Worm (Caenorhabditis elegans) whole organism, young adult: ENCODE measurements around the gene dnj-5.

Experiments used
- B0035.1 ChIP-seq: sonication (generic microtip); optimal IDR thresholded peaks from 2 replicates; lab custom pipeline; 2016; ENCODE audit warnings: missing genetic modification characterization, mild to moderate bottlenecking, missing compliant biosample characterization, missing genotype, missing genetic modification reagents
- F10E7.11 ChIP-seq: sonication (generic microtip); optimal IDR thresholded peaks from 2 replicates; lab custom pipeline; 2017; ENCODE audit warnings: mild to moderate bottlenecking, missing genetic modification characterization, moderate library complexity, missing compliant biosample characterization
- F23B12.7 ChIP-seq: sonication (generic microtip); optimal IDR thresholded peaks from 2 replicates; lab custom pipeline; 2017; ENCODE audit warnings: missing genetic modification characterization, mild to moderate bottlenecking, missing compliant biosample characterization, antibody characterized with exemption, moderate library complexity; ENCODE audit not compliant: insufficient read depth
- F33H1.4 ChIP-seq: fragments of 200-800 bp; sonication (Bioruptor generic); IDR thresholded peaks from 2 replicates; pipeline ENCODE4 v1.3.6; 2022; ENCODE audit warnings: missing genetic modification reagents, missing genetic modification characterization, missing compliant biosample characterization
- F49E8.2 ChIP-seq: sonication (generic microtip); optimal IDR thresholded peaks from 3 replicates; lab custom pipeline; 2017; ENCODE audit warnings: missing genetic modification characterization, mild to moderate bottlenecking, missing compliant biosample characterization, antibody characterized with exemption, moderate library complexity; ENCODE audit not compliant: insufficient read depth
- F55B11.4 ChIP-seq: sonication (generic microtip); optimal IDR thresholded peaks from 2 replicates; lab custom pipeline; 2016; ENCODE audit warnings: missing compliant biosample characterization, missing genetic modification characterization, borderline replicate concordance; ENCODE audit not compliant: insufficient read depth
- Y53F4B.3 ChIP-seq: fragments of 200-800 bp; sonication (Bioruptor generic); IDR thresholded peaks from 2 replicates; pipeline ENCODE4 v1.3.6; 2022; ENCODE audit warnings: missing genetic modification reagents, missing genetic modification characterization, missing compliant biosample characterization
- Y56A3A.18 ChIP-seq: fragments of 200-800 bp; sonication (Bioruptor generic); IDR thresholded peaks from 2 replicates; pipeline ENCODE4 v1.3.6; 2022; ENCODE audit warnings: missing genetic modification reagents, missing genetic modification characterization, missing compliant biosample characterization
- ZK185.1 ChIP-seq: sonication (generic microtip); optimal IDR thresholded peaks from 2 replicates; lab custom pipeline; 2016; ENCODE audit warnings: mild to moderate bottlenecking, missing genetic modification characterization, missing compliant biosample characterization; ENCODE audit not compliant: poor library complexity, severe bottlenecking
- attf-5 ChIP-seq: fragments of 200-800 bp; sonication (Bioruptor generic); optimal IDR thresholded peaks from 2 replicates; lab custom pipeline; 2018; ENCODE audit warnings: mild to moderate bottlenecking, missing genetic modification characterization, missing compliant biosample characterization
- attf-6 ChIP-seq: fragments of 200-800 bp; sonication (Bioruptor generic); IDR thresholded peaks from 2 replicates; pipeline ENCODE4 v1.3.6; 2022; ENCODE audit warnings: missing genetic modification reagents, missing genetic modification characterization, missing compliant biosample characterization
- ccch-3 ChIP-seq: fragments of 200-800 bp; sonication (Bioruptor generic); optimal IDR thresholded peaks from 2 replicates; lab custom pipeline; 2018; ENCODE audit warnings: mild to moderate bottlenecking, missing genetic modification characterization, missing compliant biosample characterization
- cebp-2 ChIP-seq: fragments of 200-800 bp; sonication (Bioruptor generic); IDR thresholded peaks from 2 replicates; pipeline ENCODE4 v1.3.6; 2022; ENCODE audit warnings: missing genetic modification characterization, missing compliant biosample characterization
- ceh-27 ChIP-seq: fragments of 200-800 bp; sonication (Bioruptor generic); optimal IDR thresholded peaks from 2 replicates; lab custom pipeline; 2018; ENCODE audit warnings: mild to moderate bottlenecking, missing genetic modification characterization, moderate library complexity, missing compliant biosample characterization
- ceh-40 ChIP-seq: fragments of 200-800 bp; sonication (Bioruptor generic); IDR thresholded peaks from 2 replicates; pipeline ENCODE4 v1.3.6; 2022; ENCODE audit warnings: missing genetic modification characterization, missing compliant biosample characterization
- chd-7 ChIP-seq: sonication (generic microtip); optimal IDR thresholded peaks from 2 replicates; lab custom pipeline; 2016; ENCODE audit warnings: mild to moderate bottlenecking, missing genetic modification characterization, moderate library complexity, missing compliant biosample characterization
- dpff-1 ChIP-seq: sonication (generic microtip); optimal IDR thresholded peaks from 2 replicates; lab custom pipeline; 2017; ENCODE audit warnings: mild to moderate bottlenecking, missing genetic modification characterization, missing compliant biosample characterization
- egl-44 ChIP-seq: fragments of 200-800 bp; sonication (Bioruptor generic); IDR thresholded peaks from 2 replicates; pipeline ENCODE4 v1.3.6; 2022; ENCODE audit warnings: missing genetic modification reagents, missing genetic modification characterization, missing compliant biosample characterization
- fkh-3 ChIP-seq: sonication (generic microtip); optimal IDR thresholded peaks from 2 replicates; lab custom pipeline; 2016; ENCODE audit warnings: mild to moderate bottlenecking, missing genetic modification characterization, missing compliant biosample characterization
- hmg-1.2 ChIP-seq: fragments of 200-800 bp; sonication (Bioruptor generic); IDR thresholded peaks from 2 replicates; pipeline ENCODE4 v1.3.6; 2022; ENCODE audit warnings: missing genetic modification reagents, missing genetic modification characterization, missing compliant biosample characterization
- lag-1 ChIP-seq: fragments of 200-800 bp; sonication (Bioruptor generic); IDR thresholded peaks from 2 replicates; pipeline ENCODE4 v1.3.6; 2022; ENCODE audit warnings: missing genetic modification reagents, missing genetic modification characterization, missing compliant biosample characterization
- let-607 ChIP-seq, 2 experiments: fragments of 200-800 bp in 1 of 2; sonication (Bioruptor generic) in 1 of 2; sonication (generic microtip) in 1 of 2; optimal IDR thresholded peaks; 2 replicates each; lab custom pipeline; 2016 to 2018; ENCODE audit warnings: mild to moderate bottlenecking in 2 of 2, missing compliant biosample characterization in 2 of 2, missing genetic modification characterization in 2 of 2, moderate library complexity in 2 of 2, missing genotype in 1 of 2
- lin-35 ChIP-seq, 3 experiments: fragments of 150-350 bp in 2 of 3; sonication (generic microtip) in 1 of 3; optimal IDR thresholded peaks; 2 replicates each; lab custom pipeline; 2014 to 2018; ENCODE audit warnings: missing biosample characterization in 3 of 3, missing genetic modification characterization in 3 of 3, missing genetic modification reagents in 3 of 3
- lir-1 ChIP-seq: fragments of 200-800 bp; sonication (Bioruptor generic); conservative IDR thresholded peaks from 2 replicates; pipeline ENCODE4 v1.3.6; 2022; ENCODE audit warnings: missing genetic modification reagents, missing genetic modification characterization, missing compliant biosample characterization
- lsl-1 ChIP-seq: fragments of 200-800 bp; sonication (Bioruptor generic); optimal IDR thresholded peaks from 2 replicates; lab custom pipeline; 2018; ENCODE audit warnings: mild to moderate bottlenecking, missing genetic modification characterization, moderate library complexity, missing compliant biosample characterization
- mxl-1 ChIP-seq: sonication (generic microtip); optimal IDR thresholded peaks from 2 replicates; lab custom pipeline; 2016; ENCODE audit warnings: missing genetic modification characterization, missing compliant biosample characterization
- nhr-120 ChIP-seq: fragments of 200-800 bp; sonication (Bioruptor generic); IDR thresholded peaks from 2 replicates; pipeline ENCODE4 v1.3.6; 2022; ENCODE audit warnings: missing genetic modification characterization, missing compliant biosample characterization
- nhr-27 ChIP-seq: fragments of 200-800 bp; sonication (Bioruptor generic); optimal IDR thresholded peaks from 2 replicates; lab custom pipeline; 2018; ENCODE audit warnings: mild to moderate bottlenecking, missing genetic modification characterization, moderate library complexity, missing compliant biosample characterization
- nhr-80 ChIP-seq: sonication (generic microtip); optimal IDR thresholded peaks from 2 replicates; lab custom pipeline; 2016; ENCODE audit warnings: missing genetic modification characterization, missing compliant biosample characterization
- nhr-90 ChIP-seq: sonication (generic microtip); optimal IDR thresholded peaks from 2 replicates; lab custom pipeline; 2016; ENCODE audit warnings: missing genotype, mild to moderate bottlenecking, missing genetic modification characterization, missing compliant biosample characterization
- rpc-1 ChIP-seq, 2 experiments: fragments of 150-350 bp in 1 of 2; sonication (generic microtip) in 1 of 2; optimal IDR thresholded peaks; 2 replicates each; lab custom pipeline; 2014 to 2018; ENCODE audit warnings: missing biosample characterization in 1 of 2, missing genetic modification characterization in 1 of 2, missing genetic modification reagents in 1 of 2, missing genotype in 1 of 2
- sdz-38 ChIP-seq: sonication (generic microtip); optimal IDR thresholded peaks from 2 replicates; lab custom pipeline; 2016; ENCODE audit warnings: missing genotype, missing genetic modification characterization, missing compliant biosample characterization
- sea-2 ChIP-seq: fragments of 200-800 bp; sonication (Bioruptor generic); IDR thresholded peaks from 2 replicates; pipeline ENCODE4 v1.3.6; 2022; ENCODE audit warnings: missing genetic modification characterization, missing compliant biosample characterization
- snpc-1.1 ChIP-seq: sonication (generic microtip); optimal IDR thresholded peaks from 2 replicates; lab custom pipeline; 2017; ENCODE audit warnings: missing genetic modification characterization, mild to moderate bottlenecking, missing compliant biosample characterization, antibody characterized with exemption, moderate library complexity, missing genotype, missing genetic modification reagents; ENCODE audit not compliant: insufficient read depth
- snpc-1.3 ChIP-seq: sonication (generic microtip); optimal IDR thresholded peaks from 2 replicates; lab custom pipeline; 2017; ENCODE audit warnings: missing genetic modification characterization, mild to moderate bottlenecking, missing compliant biosample characterization, antibody characterized with exemption, moderate library complexity, missing genotype, missing genetic modification reagents; ENCODE audit not compliant: insufficient read depth
- snpc-4 ChIP-seq, 5 experiments: fragments of 150-350 bp in 1 of 5; sonication (generic microtip) in 4 of 5; optimal IDR thresholded peaks; 2 replicates each; lab custom pipeline; 2014 to 2018; ENCODE audit warnings: missing genetic modification characterization in 5 of 5, missing biosample characterization in 3 of 5, antibody characterized with exemption in 2 of 5, mild to moderate bottlenecking in 2 of 5, missing compliant biosample characterization in 2 of 5, missing genotype in 2 of 5, moderate library complexity in 2 of 5, missing genetic modification reagents in 1 of 5
- somi-1 ChIP-seq: fragments of 200-800 bp; sonication (Bioruptor generic); optimal IDR thresholded peaks from 2 replicates; lab custom pipeline; 2018; ENCODE audit warnings: mild to moderate bottlenecking, missing genetic modification characterization, missing compliant biosample characterization
- tbp1 ChIP-seq: fragments of 200-800 bp; sonication (Bioruptor generic); optimal IDR thresholded peaks from 2 replicates; lab custom pipeline; 2018; ENCODE audit warnings: mild to moderate bottlenecking, missing genetic modification characterization, missing compliant biosample characterization
- tlf-1 ChIP-seq: fragments of 200-800 bp; sonication (Bioruptor generic); optimal IDR thresholded peaks from 2 replicates; lab custom pipeline; 2018; ENCODE audit warnings: mild to moderate bottlenecking, missing genetic modification characterization, missing compliant biosample characterization
- unc-62 ChIP-seq: fragments of 150-350 bp; optimal IDR thresholded peaks from 2 replicates; lab custom pipeline; 2014; ENCODE audit warnings: missing biosample characterization, missing genetic modification reagents, missing genetic modification characterization
- zfh-2 ChIP-seq: fragments of 200-800 bp; sonication (Bioruptor generic); conservative IDR thresholded peaks from 2 replicates; pipeline ENCODE4 v1.3.6; 2022; ENCODE audit warnings: missing genetic modification reagents, missing genetic modification characterization, missing compliant biosample characterization
- ztf-18 ChIP-seq: sonication (generic microtip); optimal IDR thresholded peaks from 2 replicates; lab custom pipeline; 2016; ENCODE audit warnings: missing genotype, mild to moderate bottlenecking, missing genetic modification characterization, missing compliant biosample characterization
- ztf-26 ChIP-seq: sonication (generic microtip); optimal IDR thresholded peaks from 2 replicates; lab custom pipeline; 2017; ENCODE audit warnings: missing genetic modification characterization, missing compliant biosample characterization
- ztf-28 ChIP-seq: fragments of 200-800 bp; sonication (Bioruptor generic); IDR thresholded peaks from 2 replicates; pipeline ENCODE4 v1.3.6; 2022; ENCODE audit warnings: missing genetic modification reagents, missing genetic modification characterization, missing compliant biosample characterization

dnj-5 gene

DNA sequence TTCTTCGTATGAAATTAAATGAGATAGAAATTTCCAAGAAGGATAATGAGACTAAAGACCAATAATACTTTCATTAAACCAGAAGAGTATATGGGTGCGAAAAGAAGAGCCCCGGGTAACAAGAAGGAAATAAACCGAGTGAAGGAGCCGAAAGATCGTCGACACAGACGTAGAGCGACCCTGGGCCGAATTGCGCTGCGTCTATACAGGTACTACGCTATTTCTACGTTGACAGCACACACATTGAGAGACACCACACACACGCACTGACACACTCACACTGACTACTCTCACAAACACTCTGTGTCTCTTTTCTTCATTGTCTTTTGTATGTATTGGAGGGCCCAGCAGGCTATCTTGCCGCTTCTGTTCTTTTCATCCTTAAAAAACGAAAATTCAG, 734 bp upstream of the dnj-5 start:
- TF ChIP-seq nhr-27 = no peak
- peak; percentile 16 for TF ChIP-seq tbp1 (GFP tag; lab: Kevin White, UChicago)
- TF ChIP-seq attf-6 (GFP tag; lab: Robert Waterston, UW) = no peak
- TF ChIP-seq ceh-40 (GFP tag; lab: Robert Waterston, UW) = no peak
- TF ChIP-seq mxl-1 (tag; lab: Kevin White, UChicago) = no peak
- no peak for TF ChIP-seq zfh-2 (GFP tag; lab: Robert Waterston, UW)
- peak; percentile 61 for TF ChIP-seq nhr-80 (tag; lab: Kevin White, UChicago)
- no peak for TF ChIP-seq lir-1
- no peak for TF ChIP-seq sea-2 (GFP tag; lab: Robert Waterston, UW)
- TF ChIP-seq ccch-3 (GFP tag; lab: Kevin White, UChicago) = no peak
- no peak for TF ChIP-seq rpc-1 (optimal IDR thresholded peaks at IDR 0.05; lab: Kevin White, UChicago)
- no peak for TF ChIP-seq rpc-1 (tag; optimal IDR thresholded peaks at IDR 0.05; lab: Kevin White, UChicago)
- no peak for TF ChIP-seq ceh-27 (GFP tag; lab: Kevin White, UChicago)
- TF ChIP-seq hmg-1.2 (GFP tag; lab: Robert Waterston, UW) = peak; percentile 84; the same call in 1 of the 2 replicates
- TF ChIP-seq lin-35 (GFP tag; optimal IDR thresholded peaks at IDR 0.05; lab: Kevin White, UChicago) = peak in 1 of 3 experiments; percentile 11
- TF ChIP-seq ztf-18 (tag; lab: Kevin White, UChicago) = peak; percentile 11
- no peak for TF ChIP-seq B0035.1 (tag; lab: Kevin White, UChicago)
- TF ChIP-seq snpc-4 (GFP tag; optimal IDR thresholded peaks at IDR 0.05; lab: Kevin White, UChicago) = no peak
- peak in 1 of 4 experiments; percentile 1 for TF ChIP-seq snpc-4 (tag; optimal IDR thresholded peaks at IDR 0.05; lab: Kevin White, UChicago)
- TF ChIP-seq ZK185.1 (tag; lab: Kevin White, UChicago) = no peak

DNA sequence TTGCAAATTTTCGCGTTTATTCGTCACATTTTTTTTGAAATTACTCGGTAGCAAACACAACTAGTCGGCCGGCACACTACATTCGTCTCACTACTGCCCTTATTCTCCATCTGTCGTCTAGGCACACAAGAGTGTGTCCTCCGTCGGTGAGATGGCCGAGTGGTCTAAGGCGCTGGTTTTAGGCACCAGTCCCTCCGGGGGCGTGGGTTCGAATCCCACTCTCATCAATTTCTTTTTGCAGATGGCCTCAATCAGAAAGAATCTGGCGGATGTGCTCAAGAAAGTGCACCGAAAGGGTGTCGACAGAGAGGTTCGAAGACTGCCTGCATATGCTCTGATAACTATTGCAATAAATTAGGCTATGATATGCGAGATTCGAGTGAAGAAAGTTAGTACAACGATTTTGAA, 5.0 kb downstream of the dnj-5 start:
- TF ChIP-seq nhr-80 (tag; lab: Kevin White, UChicago) (peak; percentile 25), fkh-3 (tag; lab: Kevin White, UChicago) (peak; percentile 48), lsl-1 (GFP tag; lab: Kevin White, UChicago) (peak; percentile 48), F10E7.11 (tag; lab: Kevin White, UChicago) (peak; percentile 28), Y56A3A.18 (GFP tag; lab: Robert Waterston, UW) (0 out of 2 replicates have a peak, but pooled peaks have one; percentile 35), nhr-90 (tag; lab: Kevin White, UChicago) (peak; percentile 64), lag-1 (GFP tag; lab: Robert Waterston, UW) (no peak), attf-5 (GFP tag; lab: Kevin White, UChicago) (peak; percentile 16), dpff-1 (no peak), F49E8.2 (no peak), ztf-18 (tag; lab: Kevin White, UChicago) (peak; percentile 51), chd-7 (tag; lab: Kevin White, UChicago) (peak; percentile 72), nhr-120 (no peak), ztf-26 (tag; lab: Kevin White, UChicago) (peak; percentile 45), somi-1 (GFP tag; lab: Kevin White, UChicago) (peak; percentile 54), snpc-1.1 (tag; lab: Kevin White, UChicago) (no peak), let-607 (tag; optimal IDR thresholded peaks at IDR 0.05; lab: Kevin White, UChicago) (peak in 1 of 2 experiments; percentile 27), snpc-1.3 (tag; lab: Kevin White, UChicago) (no peak), unc-62 (GFP tag; lab: Kevin White, UChicago) (no peak), Y53F4B.3 (GFP tag; lab: Robert Waterston, UW) (no peak), egl-44 (GFP tag; lab: Robert Waterston, UW) (no peak), mxl-1 (tag; lab: Kevin White, UChicago) (peak; percentile 35), F33H1.4 (GFP tag; lab: Robert Waterston, UW) (peak; percentile 56; the same call in 1 of the 2 replicates), ztf-28 (GFP tag; lab: Robert Waterston, UW) (0 out of 2 replicates have a peak, but pooled peaks have one; percentile 49), F55B11.4 (tag; lab: Kevin White, UChicago) (no peak), attf-6 (GFP tag; lab: Robert Waterston, UW) (0 out of 2 replicates have a peak, but pooled peaks have one; percentile 28), F23B12.7 (no peak), cebp-2 (GFP tag; lab: Robert Waterston, UW) (no peak), tlf-1 (GFP tag; lab: Kevin White, UChicago) (peak; percentile 49), sdz-38 (no peak)
